Fruit fly (Drosophila melanogaster) whole organism, embryonic: ENCODE data around the gene GluProRS.

ENCODE experiments used
- CG2120 ChIP-seq: fragments of 200-800 bp; sonication (Bioruptor generic); optimal IDR thresholded peaks from 3 replicates; lab custom pipeline; 2016; ENCODE audit warnings: missing biosample characterization, missing genetic modification characterization
- CG3407 ChIP-seq: fragments of 200-800 bp; sonication (Bioruptor generic); optimal IDR thresholded peaks from 2 replicates; lab custom pipeline; 2018; ENCODE audit warnings: missing biosample characterization, mild to moderate bottlenecking, missing genetic modification characterization
- CG34376 ChIP-seq: fragments of 200-800 bp; sonication (Bioruptor generic); optimal IDR thresholded peaks from 2 replicates; lab custom pipeline; 2018; ENCODE audit warnings: missing biosample characterization, mild to moderate bottlenecking, missing genetic modification characterization
- CG4360 ChIP-seq: fragments of 200-800 bp; sonication (Bioruptor generic); IDR thresholded peaks from 2 replicates; pipeline ENCODE4 v1.3.6; 2022; ENCODE audit warnings: missing biosample characterization, missing genetic modification characterization
- CG9876 ChIP-seq: fragments of 200-800 bp; sonication (Bioruptor generic); optimal IDR thresholded peaks from 2 replicates; lab custom pipeline; 2016; ENCODE audit warnings: missing biosample characterization, missing genetic modification characterization
- Pdp1 ChIP-seq, 2 experiments: fragments of 200-800 bp; sonication (Bioruptor generic); optimal IDR thresholded peaks; 3 replicates each; lab custom pipeline; 2016; ENCODE audit warnings: missing biosample characterization in 2 of 2, missing genetic modification characterization in 2 of 2, mild to moderate bottlenecking in 1 of 2, moderate library complexity in 1 of 2
- z ChIP-seq: fragments of 200-800 bp; sonication (Bioruptor generic); IDR thresholded peaks from 3 replicates; pipeline ENCODE4 v1.3.6; 2022; ENCODE audit warnings: missing biosample characterization, missing genetic modification characterization

DNA sequence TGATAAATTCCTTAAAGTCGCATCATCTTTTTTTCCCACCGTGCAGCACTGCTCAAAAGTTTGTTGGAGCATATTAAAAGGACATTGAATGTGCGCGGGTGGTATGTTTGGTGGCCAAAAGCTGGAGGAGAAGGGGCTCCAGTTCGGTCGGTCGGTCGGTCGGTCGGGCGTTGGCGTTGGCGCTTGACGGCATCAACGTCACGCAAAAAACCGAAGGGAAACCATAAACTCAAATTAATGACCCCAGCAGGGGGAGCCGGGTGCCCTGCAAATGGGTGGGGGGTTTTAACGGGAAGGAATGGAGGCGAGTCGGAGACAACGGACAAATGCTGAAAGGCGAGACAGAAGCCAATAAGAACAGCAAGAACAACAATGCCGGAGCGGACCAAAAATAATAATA lies 45.8 kb downstream of the GluProRS start:
- TF ChIP-seq CG9876 (GFP tag; lab: Kevin White, UChicago) (no peak), z (no peak), CG3407 (GFP tag; lab: Kevin White, UChicago) (no peak), CG2120 (no peak), Pdp1 (GFP tag; optimal IDR thresholded peaks at IDR 0.05; lab: Kevin White, UChicago) (no peak), CG34376 (GFP tag; lab: Kevin White, UChicago) (no peak), CG4360 (no peak)
